Fruit fly (Drosophila melanogaster) whole organism, adult: ENCODE results near the gene CG11350.

ENCODE experiments used
- CG11617 ChIP-seq: fragments of 200-800 bp; sonication (Bioruptor generic); optimal IDR thresholded peaks from 2 replicates; lab custom pipeline; 2017; ENCODE audit warnings: mild to moderate bottlenecking, missing biosample characterization, missing genetic modification reagents, missing genetic modification characterization
- CG12768 ChIP-seq: fragments of 200-800 bp; sonication (Bioruptor generic); optimal IDR thresholded peaks from 2 replicates; lab custom pipeline; 2017; ENCODE audit warnings: missing biosample characterization, missing genetic modification characterization, mild to moderate bottlenecking, moderate library complexity, missing genetic modification reagents
- CG14711 ChIP-seq: fragments of 200-800 bp; sonication (Bioruptor generic); optimal IDR thresholded peaks from 2 replicates; lab custom pipeline; 2018; ENCODE audit warnings: missing biosample characterization, mild to moderate bottlenecking, missing genetic modification characterization, moderate library complexity
- CG5204 ChIP-seq: fragments of 200-800 bp; sonication (Bioruptor generic); optimal IDR thresholded peaks from 2 replicates; lab custom pipeline; 2016; ENCODE audit warnings: missing biosample characterization, missing genetic modification characterization
- CG7045 ChIP-seq: fragments of 200-800 bp; sonication (Bioruptor generic); optimal IDR thresholded peaks from 2 replicates; lab custom pipeline; 2017; ENCODE audit warnings: missing biosample characterization, mild to moderate bottlenecking, missing genetic modification characterization
- CG7101 ChIP-seq: fragments of 200-800 bp; sonication (Bioruptor generic); optimal IDR thresholded peaks from 2 replicates; lab custom pipeline; 2018; ENCODE audit warnings: missing biosample characterization, mild to moderate bottlenecking, missing genetic modification characterization, moderate library complexity
- Clk ChIP-seq: fragments of 200-800 bp; sonication (Bioruptor generic); optimal IDR thresholded peaks from 2 replicates; lab custom pipeline; 2017; ENCODE audit warnings: missing biosample characterization, missing genetic modification characterization
- Mnt ChIP-seq: fragments of 200-800 bp; sonication (Bioruptor generic); optimal IDR thresholded peaks from 2 replicates; lab custom pipeline; 2016; ENCODE audit warnings: missing biosample characterization, mild to moderate bottlenecking, missing genetic modification characterization
- cnc ChIP-seq, 2 experiments: fragments of >200 bp; optimal IDR thresholded peaks; 2 replicates each; lab custom pipeline; 2017
- kay ChIP-seq: fragments of 200-800 bp; sonication (Bioruptor generic); peaks from one replicate; lab custom pipeline; 2016; ENCODE audit warnings: missing biosample characterization, missing genetic modification characterization, borderline replicate concordance
- pad ChIP-seq: fragments of 200-800 bp; sonication (Bioruptor generic); optimal IDR thresholded peaks from 3 replicates; lab custom pipeline; 2017; ENCODE audit warnings: missing biosample characterization, missing genetic modification characterization, mild to moderate bottlenecking, moderate library complexity, missing genetic modification reagents

- TF ChIP-seq CG7101 = no peak
- TF ChIP-seq CG12768 (GFP tag; lab: Kevin White, UChicago) = no peak
- TF ChIP-seq CG11617 (GFP tag; lab: Kevin White, UChicago) = no peak
- no peak for TF ChIP-seq CG14711
- TF ChIP-seq Clk (GFP tag; lab: Kevin White, UChicago) = no peak
- no peak for TF ChIP-seq CG5204 (GFP tag; lab: Kevin White, UChicago)
- no peak for TF ChIP-seq pad (GFP tag; lab: Kevin White, UChicago)
- no peak for TF ChIP-seq kay
- no peak for TF ChIP-seq cnc (optimal IDR thresholded peaks at IDR 0.05; lab: Kevin White, UChicago)
- TF ChIP-seq CG7045 = no peak
- no peak for TF ChIP-seq Mnt (GFP tag; lab: Kevin White, UChicago)
Observed at dm6 chr3L:4531941-4532478, 49.4 kb downstream of the CG11350 start, which contains the start of gene Tie.
